Worm (Caenorhabditis elegans): ENCODE measurements around the gene C06E4.2.

DNA sequence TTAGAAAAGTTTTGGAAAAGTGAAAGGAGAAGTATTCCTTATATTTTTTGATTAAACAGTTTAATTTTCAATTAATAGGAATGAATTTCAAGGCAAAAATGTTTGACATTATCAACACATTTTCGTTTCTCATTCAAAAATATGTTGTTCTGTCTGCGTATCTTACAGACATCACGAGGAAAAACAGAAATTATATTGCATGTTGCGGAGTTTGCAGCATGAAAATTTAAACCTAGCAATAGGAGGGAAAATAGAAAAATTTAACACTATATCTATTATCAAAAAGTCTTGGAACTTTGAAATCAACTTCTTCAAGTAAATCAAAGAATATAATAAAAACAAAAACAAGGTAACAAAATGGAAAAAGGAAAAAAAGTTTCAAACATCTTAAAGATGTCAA lies 14.3 kb downstream of the C06E4.2 start:
- TF ChIP-seq nhr-11 (tag; optimal IDR thresholded peaks at IDR 0.05): no peak
- no peak for TF ChIP-seq ets-4 (tag; optimal IDR thresholded peaks at IDR 0.05)
- TF ChIP-seq F13H6.1 (tag; optimal IDR thresholded peaks at IDR 0.05): no peak
- TF ChIP-seq hlh-30 (tag; optimal IDR thresholded peaks at IDR 0.05; ENCODE audit: insufficient read depth): no peak
- TF ChIP-seq rnt-1 (tag; optimal IDR thresholded peaks at IDR 0.05): no peak
- TF ChIP-seq K02D7.2 (tag; optimal IDR thresholded peaks at IDR 0.05): no peak
- TF ChIP-seq pax-1 (tag; optimal IDR thresholded peaks at IDR 0.05): no peak
- no peak for TF ChIP-seq C38D4.7 (GFP tag; optimal IDR thresholded peaks at IDR 0.05)
- no peak for TF ChIP-seq ceh-6 (GFP tag; optimal IDR thresholded peaks at IDR 0.05)
- TF ChIP-seq odd-2 (tag; optimal IDR thresholded peaks at IDR 0.05): no peak
